Fruit fly (Drosophila melanogaster) whole organism, embryonic: Measurements from ENCODE around the gene CG18858.

Experiments used
- ATbp ChIP-seq: fragments of 200-800 bp; sonication (Bioruptor generic); optimal IDR thresholded peaks from 2 replicates; lab custom pipeline; 2017; ENCODE audit warnings: missing biosample characterization, mild to moderate bottlenecking, missing genetic modification characterization, missing genetic modification reagents
- Ada2b ChIP-seq: fragments of 200-800 bp; sonication (Bioruptor generic); IDR thresholded peaks from 2 replicates; pipeline ENCODE4 v1.3.6; 2022; ENCODE audit warnings: missing biosample characterization, missing genetic modification characterization
- Bgb ChIP-seq: fragments of 200-800 bp; sonication (Bioruptor generic); IDR thresholded peaks from 2 replicates; pipeline ENCODE4 v1.3.6; 2022; ENCODE audit warnings: missing biosample characterization, missing genetic modification characterization; ENCODE audit not compliant: partially characterized antibody
- CG11560 ChIP-seq: fragments of 200-800 bp; sonication (Bioruptor generic); IDR thresholded peaks from 3 replicates; pipeline ENCODE4 v1.3.6; 2022; ENCODE audit warnings: missing biosample characterization, missing genetic modification characterization
- CG11696 ChIP-seq: fragments of 200-800 bp; sonication (Bioruptor generic); IDR thresholded peaks from 2 replicates; pipeline ENCODE4 v1.3.6; 2022; ENCODE audit warnings: missing biosample characterization, missing genetic modification characterization
- CG12391 ChIP-seq: fragments of 200-800 bp; sonication (Bioruptor generic); optimal IDR thresholded peaks from 3 replicates; lab custom pipeline; 2018; ENCODE audit warnings: missing biosample characterization, mild to moderate bottlenecking, missing genetic modification characterization, moderate library complexity
- CG15601 ChIP-seq: fragments of 200-800 bp; sonication (Bioruptor generic); optimal IDR thresholded peaks from 3 replicates; lab custom pipeline; 2019; ENCODE audit warnings: missing biosample characterization, mild to moderate bottlenecking, missing genetic modification characterization, moderate library complexity
- CG16813 ChIP-seq: fragments of 200-800 bp; sonication (Bioruptor generic); IDR thresholded peaks from 3 replicates; pipeline ENCODE4 v1.3.6; 2022; ENCODE audit warnings: missing biosample characterization, missing genetic modification characterization; ENCODE audit not compliant: partially characterized antibody
- CG2120 ChIP-seq: fragments of 200-800 bp; sonication (Bioruptor generic); optimal IDR thresholded peaks from 3 replicates; lab custom pipeline; 2016; ENCODE audit warnings: missing biosample characterization, missing genetic modification characterization
- CG3065 ChIP-seq: fragments of 200-800 bp; sonication (Bioruptor generic); optimal IDR thresholded peaks from 2 replicates; lab custom pipeline; 2016; ENCODE audit warnings: missing biosample characterization, missing genetic modification characterization
- CG31388 ChIP-seq: fragments of 200-800 bp; sonication (Bioruptor generic); optimal IDR thresholded peaks from 2 replicates; lab custom pipeline; 2016; ENCODE audit warnings: missing biosample characterization, missing genetic modification characterization
- CG3163 ChIP-seq: fragments of 200-800 bp; sonication (Bioruptor generic); optimal IDR thresholded peaks from 3 replicates; lab custom pipeline; 2016; ENCODE audit warnings: missing biosample characterization, missing genetic modification characterization
- CG3847 ChIP-seq: fragments of 200-800 bp; sonication (Bioruptor generic); IDR thresholded peaks from 2 replicates; pipeline ENCODE4 v1.3.6; 2022; ENCODE audit warnings: missing biosample characterization, missing genetic modification characterization
- CG6683 ChIP-seq: fragments of 200-800 bp; sonication (Bioruptor generic); optimal IDR thresholded peaks from 2 replicates; lab custom pipeline; 2017; ENCODE audit warnings: missing biosample characterization, mild to moderate bottlenecking, missing genetic modification characterization, missing genetic modification reagents
- CG7839 ChIP-seq: fragments of 200-800 bp; sonication (Bioruptor generic); optimal IDR thresholded peaks from 3 replicates; lab custom pipeline; 2018; ENCODE audit warnings: missing biosample characterization, mild to moderate bottlenecking, missing genetic modification characterization, moderate library complexity
- CHES-1-like ChIP-seq: fragments of 200-800 bp; sonication (Bioruptor generic); optimal IDR thresholded peaks from 2 replicates; lab custom pipeline; 2016; ENCODE audit warnings: missing biosample characterization, missing genetic modification characterization
- CTCF ChIP-seq: fragments of 200-800 bp; sonication (Bioruptor generic); optimal IDR thresholded peaks from 2 replicates; lab custom pipeline; 2017; ENCODE audit warnings: missing biosample characterization, mild to moderate bottlenecking, missing genetic modification characterization, moderate library complexity
- D ChIP-seq, 2 experiments: fragments of 200-800 bp in 1 of 2; fragments of >200 bp in 1 of 2; sonication (Bioruptor generic) in 1 of 2; optimal IDR thresholded peaks; 2 replicates in 1 of 2; 3 replicates in 1 of 2; lab custom pipeline; 2017; ENCODE audit warnings: mild to moderate bottlenecking in 1 of 2, missing biosample characterization in 1 of 2, missing genetic modification characterization in 1 of 2, missing genetic modification reagents in 1 of 2
- Fer2 ChIP-seq: fragments of 200-800 bp; sonication (Bioruptor generic); optimal IDR thresholded peaks from 2 replicates; lab custom pipeline; 2018; ENCODE audit warnings: missing biosample characterization, mild to moderate bottlenecking, missing genetic modification characterization, moderate library complexity
- Gug ChIP-seq: fragments of 200-800 bp; sonication (Bioruptor generic); IDR thresholded peaks from 4 replicates; pipeline ENCODE4 v1.3.6; 2022; ENCODE audit warnings: missing biosample characterization, missing genetic modification characterization
- Hr39 ChIP-seq: fragments of >200 bp; optimal IDR thresholded peaks from 2 replicates; lab custom pipeline; 2017
- Mes4 ChIP-seq: fragments of 200-800 bp; sonication (Bioruptor generic); optimal IDR thresholded peaks from 2 replicates; lab custom pipeline; 2016; ENCODE audit warnings: missing biosample characterization, missing genetic modification characterization
- Optix ChIP-seq: fragments of 200-800 bp; sonication (Bioruptor generic); IDR thresholded peaks from 3 replicates; pipeline ENCODE4 v1.3.6; 2022; ENCODE audit warnings: missing biosample characterization, missing genetic modification characterization
- Scr ChIP-seq: fragments of 200-800 bp; sonication (Bioruptor generic); IDR thresholded peaks from 2 replicates; pipeline ENCODE4 v1.3.6; 2022; ENCODE audit warnings: missing biosample characterization, missing genetic modification characterization; ENCODE audit not compliant: partially characterized antibody
- Xrp1 ChIP-seq: fragments of 200-800 bp; sonication (Bioruptor generic); IDR thresholded peaks from 2 replicates; pipeline ENCODE4 v1.3.6; 2022; ENCODE audit warnings: missing biosample characterization, missing genetic modification characterization
- ab ChIP-seq: fragments of 200-800 bp; sonication (Bioruptor generic); optimal IDR thresholded peaks from 2 replicates; lab custom pipeline; 2016; ENCODE audit warnings: missing biosample characterization, missing genetic modification characterization
- aop ChIP-seq: fragments of 200-800 bp; sonication (Bioruptor generic); IDR thresholded peaks from 2 replicates; pipeline ENCODE4 v1.3.6; 2022; ENCODE audit warnings: missing biosample characterization, missing genetic modification characterization
- br ChIP-seq: fragments of >200 bp; optimal IDR thresholded peaks from 2 replicates; lab custom pipeline; 2017
- chinmo ChIP-seq: fragments of 200-800 bp; sonication (Bioruptor generic); IDR thresholded peaks from 4 replicates; pipeline ENCODE4 v1.3.6; 2022; ENCODE audit warnings: missing biosample characterization, missing genetic modification characterization; ENCODE audit not compliant: partially characterized antibody
- ci ChIP-seq: fragments of 200-800 bp; sonication (Bioruptor generic); IDR thresholded peaks from 3 replicates; pipeline ENCODE4 v1.3.6; 2022; ENCODE audit warnings: missing biosample characterization, missing genetic modification characterization
- crol ChIP-seq: fragments of 200-800 bp; sonication (Bioruptor generic); IDR thresholded peaks from 2 replicates; pipeline ENCODE4 v1.3.6; 2022; ENCODE audit warnings: missing biosample characterization, missing genetic modification characterization
- emc ChIP-seq: fragments of 200-800 bp; sonication (Bioruptor generic); optimal IDR thresholded peaks from 2 replicates; lab custom pipeline; 2016; ENCODE audit warnings: missing biosample characterization, missing genetic modification characterization
- eve ChIP-seq, 2 experiments: fragments of >200 bp; optimal IDR thresholded peaks; 2 replicates each; lab custom pipeline; 2017; ENCODE audit warnings: missing biosample characterization in 2 of 2, missing genetic modification characterization in 2 of 2
- eyg ChIP-seq: fragments of 200-800 bp; sonication (Bioruptor generic); optimal IDR thresholded peaks from 3 replicates; lab custom pipeline; 2016; ENCODE audit warnings: missing biosample characterization, missing genetic modification characterization
- fd96Cb ChIP-seq: fragments of 200-800 bp; sonication (Bioruptor generic); optimal IDR thresholded peaks from 2 replicates; lab custom pipeline; 2018; ENCODE audit warnings: missing biosample characterization, mild to moderate bottlenecking, missing genetic modification characterization, moderate library complexity
- grau ChIP-seq: fragments of 200-800 bp; optimal IDR thresholded peaks from 3 replicates; lab custom pipeline; 2019; ENCODE audit warnings: missing biosample characterization, mild to moderate bottlenecking, missing genetic modification characterization, moderate library complexity
- gt ChIP-seq: fragments of 200-800 bp; sonication (Bioruptor generic); IDR thresholded peaks from 2 replicates; pipeline ENCODE4 v1.3.6; 2022; ENCODE audit warnings: missing biosample characterization, missing genetic modification characterization
- h ChIP-seq: fragments of >200 bp; optimal IDR thresholded peaks from 2 replicates; lab custom pipeline; 2017
- ham ChIP-seq: fragments of 200-800 bp; sonication (Bioruptor generic); IDR thresholded peaks from 2 replicates; pipeline ENCODE4 v1.3.6; 2022; ENCODE audit warnings: missing biosample characterization, missing genetic modification characterization
- p53 ChIP-seq: fragments of 200-800 bp; sonication (Bioruptor generic); optimal IDR thresholded peaks from 2 replicates; lab custom pipeline; 2016; ENCODE audit warnings: missing biosample characterization, missing genetic modification characterization
- prd ChIP-seq, 3 experiments: fragments of >200 bp in 2 of 3; fragments of 200-800 bp in 1 of 3; sonication (Bioruptor generic) in 1 of 3; optimal IDR thresholded peaks in 2 of 3; IDR thresholded peaks in 1 of 3; 2 replicates in 2 of 3; 3 replicates in 1 of 3; pipeline versions ENCODE4 v1.3.6 to Lab custom; 2017 to 2022; ENCODE audit warnings: missing biosample characterization in 1 of 3, missing genetic modification characterization in 1 of 3
- pros ChIP-seq: fragments of 200-800 bp; sonication (Bioruptor generic); optimal IDR thresholded peaks from 3 replicates; lab custom pipeline; 2019; ENCODE audit warnings: missing biosample characterization, mild to moderate bottlenecking, missing genetic modification characterization, moderate library complexity
- psq ChIP-seq: fragments of 200-800 bp; sonication (Bioruptor generic); optimal IDR thresholded peaks from 2 replicates; lab custom pipeline; 2017; ENCODE audit warnings: missing biosample characterization, missing genetic modification characterization
- salm ChIP-seq: fragments of 200-800 bp; sonication (Bioruptor generic); optimal IDR thresholded peaks from 2 replicates; lab custom pipeline; 2018; ENCODE audit warnings: missing biosample characterization, mild to moderate bottlenecking, missing genetic modification characterization
- sug ChIP-seq: fragments of 200-800 bp; optimal IDR thresholded peaks from 2 replicates; lab custom pipeline; 2019; ENCODE audit warnings: missing biosample characterization, mild to moderate bottlenecking, missing genetic modification characterization, moderate library complexity
- trh ChIP-seq: fragments of 200-800 bp; sonication (Bioruptor generic); optimal IDR thresholded peaks from 2 replicates; lab custom pipeline; 2016; ENCODE audit warnings: missing biosample characterization, missing genetic modification characterization
- twi ChIP-seq: fragments of 200-800 bp; optimal IDR thresholded peaks from 2 replicates; lab custom pipeline; 2019; ENCODE audit warnings: missing biosample characterization, mild to moderate bottlenecking, missing genetic modification characterization, moderate library complexity
- vfl ChIP-seq: fragments of 200-800 bp; sonication (Bioruptor generic); optimal IDR thresholded peaks from 2 replicates; lab custom pipeline; 2016; ENCODE audit warnings: missing biosample characterization, missing genetic modification characterization
- vvl ChIP-seq: fragments of 200-800 bp; sonication (Bioruptor generic); IDR thresholded peaks from 2 replicates; pipeline ENCODE4 v1.3.6; 2022; ENCODE audit warnings: missing biosample characterization, missing genetic modification characterization
- zen ChIP-seq: fragments of 200-800 bp; sonication (Bioruptor generic); optimal IDR thresholded peaks from 3 replicates; lab custom pipeline; 2018; ENCODE audit warnings: missing biosample characterization, mild to moderate bottlenecking, missing genetic modification characterization, moderate library complexity
- zen2 ChIP-seq: fragments of 200-800 bp; sonication (Bioruptor generic); IDR thresholded peaks from 3 replicates; pipeline ENCODE4 v1.3.6; 2022; ENCODE audit warnings: missing biosample characterization, missing genetic modification characterization; ENCODE audit not compliant: partially characterized antibody

Gene CG18858

DNA sequence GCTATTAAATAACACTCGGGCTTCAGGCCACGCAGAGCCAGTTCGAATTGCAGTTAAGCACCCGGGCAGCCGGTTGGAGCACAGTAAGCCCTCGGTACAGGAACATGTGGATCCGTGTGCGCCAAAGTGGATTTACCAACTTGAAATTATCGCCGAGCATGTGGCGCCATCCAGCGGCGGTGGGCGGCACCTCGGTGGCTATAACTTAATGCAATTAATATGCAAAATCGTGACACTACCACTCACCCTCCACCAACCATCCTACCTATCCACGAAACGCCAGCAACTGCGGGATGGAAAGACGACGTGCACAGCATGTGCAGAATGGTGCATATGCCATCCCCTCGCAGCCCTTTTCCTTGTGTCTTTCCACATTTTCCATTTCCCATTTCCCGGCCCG, 29.3 kb upstream of the CG18858 start:
- no peak for TF ChIP-seq chinmo (GFP tag; lab: Robert Waterston, UW)
- TF ChIP-seq ci = 0 out of 3 replicates have a peak, but pooled peaks have one; percentile 15
- TF ChIP-seq CG6683 (GFP tag; lab: Kevin White, UChicago) = no peak
- TF ChIP-seq salm (tag; lab: Kevin White, UChicago) = no peak
- TF ChIP-seq Ada2b (GFP tag; lab: Robert Waterston, UW) = no peak
- no peak for TF ChIP-seq fd96Cb
- peak; percentile 86 for TF ChIP-seq CTCF (GFP tag; lab: Kevin White, UChicago)
- TF ChIP-seq CG15601 (tag; lab: Kevin White, UChicago) = no peak
- TF ChIP-seq Bgb (GFP tag; lab: Robert Waterston, UW) = no peak
- TF ChIP-seq vfl (GFP tag; lab: Kevin White, UChicago) = no peak
- no peak for TF ChIP-seq zen2 (GFP tag; lab: Robert Waterston, UW)
- TF ChIP-seq br (lab: Kevin White, UChicago) = no peak
- TF ChIP-seq eyg (GFP tag; lab: Kevin White, UChicago) = no peak
- TF ChIP-seq CG16813 = no peak
- TF ChIP-seq p53 (GFP tag; lab: Kevin White, UChicago) = no peak
- TF ChIP-seq crol (GFP tag; lab: Robert Waterston, UW) = peak; percentile 44; the same call in 1 of the 2 replicates
- no peak for TF ChIP-seq ab
- no peak for TF ChIP-seq CG3163 (GFP tag; lab: Kevin White, UChicago)
- TF ChIP-seq Hr39 = no peak
- TF ChIP-seq twi = peak; percentile 44
- peak; percentile 6 for TF ChIP-seq zen (tag; lab: Kevin White, UChicago)
- no peak for TF ChIP-seq sug
- peak; percentile 5 for TF ChIP-seq D (optimal IDR thresholded peaks at IDR 0.05; lab: Kevin White, UChicago)
- no peak for TF ChIP-seq D (GFP tag; optimal IDR thresholded peaks at IDR 0.05; lab: Kevin White, UChicago)
- no peak for TF ChIP-seq Xrp1 (GFP tag; lab: Robert Waterston, UW)
- TF ChIP-seq CG7839 = no peak
- TF ChIP-seq eve (GFP tag; optimal IDR thresholded peaks at IDR 0.05; lab: Kevin White, UChicago) = peak in 1 of 2 experiments; percentile 43
- no peak for TF ChIP-seq Scr (GFP tag; lab: Robert Waterston, UW)
- no peak for TF ChIP-seq CG12391
- no peak for TF ChIP-seq ATbp
- peak; percentile 28 for TF ChIP-seq grau (tag; lab: Kevin White, UChicago)
- TF ChIP-seq Optix (GFP tag; lab: Robert Waterston, UW) = 0 out of 3 replicates have a peak, but pooled peaks have one; percentile 9
- TF ChIP-seq h (lab: Kevin White, UChicago) = peak; percentile 50
- TF ChIP-seq pros (GFP tag; lab: Kevin White, UChicago) = peak; percentile 11
- no peak for TF ChIP-seq Fer2 (tag; lab: Kevin White, UChicago)
- 0 out of 2 replicates have a peak, but pooled peaks have one; percentile 12 for TF ChIP-seq vvl (GFP tag; lab: Robert Waterston, UW)
- TF ChIP-seq aop (GFP tag; lab: Robert Waterston, UW) = no peak
- no peak for TF ChIP-seq trh (GFP tag; lab: Kevin White, UChicago)
- TF ChIP-seq CG3065 (GFP tag; lab: Kevin White, UChicago) = no peak
- no peak for TF ChIP-seq CG3847 (GFP tag; lab: Robert Waterston, UW)
- no peak for TF ChIP-seq psq (GFP tag; lab: Kevin White, UChicago)
- TF ChIP-seq CG11560 = no peak
- no peak for TF ChIP-seq Gug (GFP tag; lab: Robert Waterston, UW)
- no peak for TF ChIP-seq CG2120 (GFP tag; lab: Kevin White, UChicago)
- TF ChIP-seq ham (GFP tag; lab: Robert Waterston, UW) = no peak
- TF ChIP-seq CG11696 (GFP tag; lab: Robert Waterston, UW) = 0 out of 2 replicates have a peak, but pooled peaks have one; percentile 9
- TF ChIP-seq CG31388 (GFP tag; lab: Kevin White, UChicago) = no peak
- no peak for TF ChIP-seq gt (GFP tag; lab: Robert Waterston, UW)
- TF ChIP-seq prd (optimal IDR thresholded peaks at IDR 0.05; lab: Kevin White, UChicago) = no peak
- TF ChIP-seq prd (GFP tag; IDR thresholded peaks at IDR 0.05; lab: Robert Waterston, UW) = 0 out of 3 replicates have a peak, but pooled peaks have one; percentile 6
- no peak for TF ChIP-seq emc (GFP tag; lab: Kevin White, UChicago)
- TF ChIP-seq CHES-1-like (GFP tag; lab: Kevin White, UChicago) = no peak
- no peak for TF ChIP-seq Mes4 (GFP tag; lab: Kevin White, UChicago)
